Worm (Caenorhabditis elegans): ENCODE measurements around the gene php-3.

Gene php-3

DNA sequence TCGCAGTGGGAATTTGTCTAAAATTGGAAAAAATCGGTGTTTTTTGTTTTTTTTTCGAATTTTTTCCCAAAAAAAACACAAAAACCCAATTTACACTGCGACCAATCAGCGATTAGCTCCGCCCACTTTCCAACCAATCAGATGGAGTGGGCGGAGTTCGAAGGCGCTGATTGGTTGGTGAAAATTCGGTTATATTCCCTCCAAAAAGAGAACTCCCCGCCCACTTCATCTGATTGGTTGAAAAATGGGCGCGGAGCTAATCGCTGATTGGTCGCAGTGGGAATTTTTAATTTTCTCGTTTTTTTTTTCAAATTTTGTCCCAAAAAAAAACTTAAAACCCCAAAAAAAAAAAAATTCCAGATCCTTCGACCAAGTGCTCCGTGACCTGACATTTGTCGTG is 12.9 kb downstream of the php-3 start:
- TF ChIP-seq him-1 (tag; optimal IDR thresholded peaks at IDR 0.05): no peak
- no peak for TF ChIP-seq dao-5 (tag; optimal IDR thresholded peaks at IDR 0.05)
- TF ChIP-seq W03F9.2 (tag; optimal IDR thresholded peaks at IDR 0.05): no peak

DNA sequence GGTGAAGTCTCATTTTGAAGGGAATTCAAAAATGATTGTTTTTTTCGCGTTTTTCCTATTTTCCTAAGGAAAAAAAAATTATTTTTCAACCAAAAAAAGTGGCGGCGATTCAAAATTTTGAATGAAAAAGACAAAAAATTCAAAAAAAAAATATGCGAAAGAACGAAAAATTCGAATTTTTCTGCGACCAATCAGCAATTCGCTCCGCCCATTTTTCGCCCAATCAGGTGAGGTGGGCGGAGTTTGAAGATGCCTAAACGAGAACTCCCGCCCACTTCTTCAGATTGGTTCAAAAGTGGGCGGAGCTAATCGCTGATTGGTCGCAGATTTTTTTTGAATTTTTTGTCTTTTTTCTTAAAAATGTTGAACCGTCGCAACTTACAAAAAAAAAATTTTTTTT is 13.4 kb downstream of the php-3 start:
- TF ChIP-seq him-1 (tag; optimal IDR thresholded peaks at IDR 0.05) (no peak), dao-5 (tag; optimal IDR thresholded peaks at IDR 0.05) (no peak), W03F9.2 (tag; optimal IDR thresholded peaks at IDR 0.05) (no peak)

DNA sequence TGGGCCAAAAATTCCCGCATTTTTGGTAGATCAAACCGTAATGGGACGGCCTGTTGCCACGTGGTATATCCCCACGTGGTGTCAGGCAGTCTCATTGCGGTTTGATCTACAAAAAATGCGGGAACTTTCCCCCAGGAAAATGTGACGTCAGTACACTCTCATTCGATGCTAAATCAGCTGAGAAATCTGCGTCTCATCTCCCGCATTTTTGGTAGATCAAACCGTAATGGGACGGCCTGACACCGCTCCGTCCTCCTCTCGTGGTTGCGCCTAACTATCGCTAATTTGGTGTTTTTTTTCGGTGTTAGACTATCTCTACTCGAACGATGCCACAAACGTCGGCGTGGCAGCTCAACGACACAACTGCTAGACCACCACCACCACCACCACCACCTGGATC is 15.9 kb downstream of the php-3 start, which contains the start of gene zyg-8:
Gene zyg-8 (plus strand): TSS at position 301 of the 400 bp plus-strand sequence.
- TF ChIP-seq W03F9.2 (tag; optimal IDR thresholded peaks at IDR 0.05) (no peak), dao-5 (tag; optimal IDR thresholded peaks at IDR 0.05) (no peak), him-1 (tag; optimal IDR thresholded peaks at IDR 0.05) (no peak)

DNA sequence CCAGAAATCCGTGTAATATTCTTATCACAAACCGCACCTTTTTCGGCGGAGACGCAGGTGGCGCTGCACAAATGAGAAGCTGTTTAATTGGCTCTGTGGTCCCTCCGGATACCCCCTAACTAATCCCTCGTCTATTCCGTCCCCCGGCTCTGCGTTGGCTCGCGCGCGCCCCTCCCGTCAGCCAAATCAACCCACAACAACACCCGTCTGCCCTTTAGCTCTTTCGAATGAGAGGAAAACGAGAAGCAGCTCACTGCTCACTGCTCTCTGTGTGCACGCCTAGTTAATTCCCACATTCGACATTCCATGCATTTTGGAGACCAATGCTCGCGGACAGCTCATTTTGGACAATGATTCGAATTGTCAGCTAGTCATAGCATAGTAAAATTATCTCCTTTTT is 17.3 kb downstream of the php-3 start:
- TF ChIP-seq dao-5 (tag; optimal IDR thresholded peaks at IDR 0.05) (no peak), W03F9.2 (tag; optimal IDR thresholded peaks at IDR 0.05) (no peak)

DNA sequence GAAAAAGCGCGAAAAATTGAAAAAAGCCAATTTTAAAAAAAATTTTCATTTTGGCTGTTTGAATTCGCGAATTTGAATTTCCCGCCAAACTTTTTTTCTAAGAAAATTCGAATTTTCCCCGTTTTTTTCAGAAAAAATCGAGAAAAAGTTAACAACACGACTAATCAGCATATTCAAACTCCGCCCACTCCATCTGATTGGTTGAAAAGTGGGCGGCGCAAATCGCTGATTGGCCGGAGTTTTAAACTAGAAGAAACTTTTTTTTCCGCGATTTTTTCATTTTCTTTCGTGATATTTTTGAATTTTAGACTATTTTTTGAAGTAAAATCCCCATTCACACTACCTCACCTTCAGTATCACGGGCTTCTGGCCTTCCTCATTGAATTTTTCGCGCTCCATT is 17.8 kb downstream of the php-3 start:
- TF ChIP-seq W03F9.2 (tag; optimal IDR thresholded peaks at IDR 0.05): no peak

DNA sequence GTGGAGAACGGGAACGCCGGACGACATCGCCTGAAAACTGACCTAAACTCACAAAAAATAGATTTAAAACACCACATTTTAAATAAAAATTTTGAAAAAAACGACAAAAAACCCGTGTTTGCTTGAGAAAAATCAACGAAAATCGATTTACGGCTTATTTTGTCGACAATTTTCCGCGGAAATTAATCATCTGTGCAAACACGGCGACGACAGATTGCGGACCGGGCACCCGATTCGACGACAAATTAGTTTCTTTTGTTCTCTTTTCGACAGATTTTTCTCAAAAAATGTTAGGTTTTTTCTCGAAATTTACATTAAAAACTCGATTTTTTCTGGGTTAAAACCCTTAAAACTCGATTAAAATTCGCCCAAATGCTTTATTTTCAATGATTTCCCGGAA is 18.9 kb downstream of the php-3 start, which contains the start of gene arx-3:
Gene arx-3 (minus strand): TSS at position 30 of the 400 bp plus-strand sequence.
- TF ChIP-seq W03F9.2 (tag; optimal IDR thresholded peaks at IDR 0.05) (peak; percentile 10), him-1 (tag; optimal IDR thresholded peaks at IDR 0.05) (no peak), dao-5 (tag; optimal IDR thresholded peaks at IDR 0.05) (no peak)

DNA sequence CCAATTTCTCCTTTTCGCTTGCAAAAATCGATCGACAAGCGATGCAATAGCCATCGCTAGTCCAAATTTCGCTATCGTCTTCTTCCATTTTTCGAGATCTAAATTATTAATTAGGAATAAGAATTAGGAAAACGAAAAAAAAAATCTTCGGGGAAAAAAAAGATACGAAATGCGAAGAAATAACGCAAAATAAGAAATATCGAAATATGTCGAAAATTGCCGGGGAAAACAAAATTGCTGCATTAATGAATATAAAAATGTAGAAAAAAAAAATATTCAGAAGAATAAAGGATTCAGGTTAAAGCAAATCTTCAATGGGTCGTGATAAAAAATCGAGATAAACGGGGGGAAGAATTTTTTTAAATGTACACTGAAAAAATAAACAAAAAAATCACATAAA is 25.1 kb downstream of the php-3 start, which contains the start of gene Y79H2A.3:
Gene Y79H2A.3 (minus strand): TSS at position 101 of the 400 bp plus-strand sequence.
- TF ChIP-seq W03F9.2 (tag; optimal IDR thresholded peaks at IDR 0.05) (no peak), him-1 (tag; optimal IDR thresholded peaks at IDR 0.05) (no peak), dao-5 (tag; optimal IDR thresholded peaks at IDR 0.05) (no peak)

DNA sequence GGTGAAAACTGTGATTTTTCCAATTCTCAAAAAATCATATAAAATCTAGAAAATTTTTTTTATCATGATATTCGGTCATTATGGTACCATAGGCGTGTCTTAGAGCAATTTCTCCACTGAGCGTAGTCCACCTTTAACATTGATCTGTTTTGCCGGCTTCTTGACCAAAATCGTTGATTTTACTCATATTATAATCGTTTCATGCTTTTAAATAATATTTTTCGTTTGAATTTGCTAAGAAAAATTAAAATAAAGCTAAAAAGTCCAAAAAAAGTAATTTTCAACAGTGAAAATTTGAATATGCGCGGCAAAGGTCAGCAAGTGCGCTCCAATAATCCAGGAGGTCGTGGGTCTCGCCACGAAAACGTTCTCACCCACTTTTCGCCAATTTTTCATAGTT is 36.4 kb downstream of the php-3 start, which contains the start of gene Y79H2A.4:
Gene Y79H2A.4 (plus strand): TSS at position 301 of the 400 bp plus-strand sequence.
- TF ChIP-seq dao-5 (tag; optimal IDR thresholded peaks at IDR 0.05) (no peak), him-1 (tag; optimal IDR thresholded peaks at IDR 0.05) (no peak), W03F9.2 (tag; optimal IDR thresholded peaks at IDR 0.05) (no peak)

DNA sequence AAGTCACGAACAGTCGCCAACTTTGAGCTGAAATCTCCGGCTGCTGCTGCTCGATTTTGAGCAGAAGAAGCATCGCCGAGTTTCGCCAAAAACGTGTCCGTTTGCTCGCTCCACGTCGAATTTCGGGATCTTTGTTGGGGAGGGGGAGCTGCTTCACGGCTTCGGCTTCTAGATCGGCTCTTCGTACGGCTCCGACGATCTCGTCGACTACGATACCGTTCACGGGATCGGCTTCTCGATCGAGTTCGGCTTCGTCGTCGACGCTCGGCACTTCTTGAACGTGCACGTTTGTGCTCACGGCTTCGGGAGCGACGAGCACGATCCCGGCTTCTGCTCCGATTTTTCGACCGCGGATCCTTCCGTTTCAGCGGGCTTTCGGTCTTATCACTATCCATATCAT is 40.1 kb downstream of the php-3 start:
- no peak for TF ChIP-seq W03F9.2 (tag; optimal IDR thresholded peaks at IDR 0.05)
- no peak for TF ChIP-seq him-1 (tag; optimal IDR thresholded peaks at IDR 0.05)
- no peak for TF ChIP-seq dao-5 (tag; optimal IDR thresholded peaks at IDR 0.05)

DNA sequence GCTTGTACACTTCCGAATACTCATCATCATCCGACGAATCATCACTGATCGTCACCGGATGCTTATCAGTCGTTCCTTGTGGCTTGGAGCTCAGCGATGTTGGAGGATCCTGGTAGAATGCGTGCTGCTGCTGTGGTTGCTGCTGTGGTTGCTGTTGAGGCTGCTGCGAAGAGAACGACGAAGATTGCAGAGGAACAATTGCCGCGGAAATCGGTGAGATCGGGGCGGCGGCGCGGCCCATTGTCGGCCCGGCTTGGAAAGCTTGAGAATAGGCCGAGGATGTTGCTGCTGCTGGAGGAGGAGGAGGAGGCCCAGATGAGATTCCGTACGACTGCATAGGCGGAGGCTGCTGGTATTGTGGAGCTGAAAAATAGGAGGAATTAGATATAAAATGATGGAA is 43.0 kb downstream of the php-3 start:
- TF ChIP-seq him-1 (tag; optimal IDR thresholded peaks at IDR 0.05) (no peak), W03F9.2 (tag; optimal IDR thresholded peaks at IDR 0.05) (no peak), dao-5 (tag; optimal IDR thresholded peaks at IDR 0.05) (no peak)

DNA sequence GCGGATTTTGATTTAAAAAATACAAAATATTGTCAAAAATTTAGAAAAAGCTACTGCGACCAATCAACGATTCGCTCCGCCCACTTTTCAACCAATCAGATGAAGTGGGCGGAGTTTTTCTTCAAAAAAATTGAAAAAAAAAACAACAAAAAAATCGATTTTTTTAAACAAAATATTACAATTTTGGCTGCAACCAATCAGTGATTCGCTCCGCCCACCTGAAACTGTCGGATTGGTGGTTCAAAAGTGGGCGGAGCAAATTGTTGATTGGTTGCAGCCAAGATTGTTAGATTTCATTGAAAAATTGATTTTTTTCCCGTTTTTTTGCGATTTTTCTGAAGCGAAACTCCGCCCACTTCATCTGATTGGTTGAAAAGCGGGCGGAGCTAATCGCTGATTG is 44.1 kb downstream of the php-3 start:
- TF ChIP-seq W03F9.2 (tag; optimal IDR thresholded peaks at IDR 0.05) (no peak), him-1 (tag; optimal IDR thresholded peaks at IDR 0.05) (no peak), dao-5 (tag; optimal IDR thresholded peaks at IDR 0.05) (no peak)

DNA sequence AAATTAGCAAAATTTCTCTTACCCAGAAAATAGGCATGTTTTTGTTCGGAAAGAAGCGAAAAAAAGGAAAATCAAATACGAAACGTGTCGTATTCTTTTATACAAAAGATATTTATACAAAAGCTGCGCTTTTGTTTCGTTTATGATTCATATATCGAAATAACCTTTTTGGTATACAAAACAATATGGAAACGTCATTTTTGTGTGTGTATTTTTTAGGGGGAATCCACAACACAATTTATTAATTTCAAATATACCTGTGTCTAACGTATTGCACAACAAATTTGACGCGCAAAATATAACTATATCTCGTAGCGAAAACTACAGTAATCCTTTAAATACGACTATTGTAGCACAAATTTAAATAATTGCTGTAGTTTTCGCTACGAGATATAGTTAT is 46.7 kb downstream of the php-3 start, which contains the start of gene Y79H2A.2:
Gene Y79H2A.2 (minus strand): TSS at position 101 of the 400 bp plus-strand sequence.
- TF ChIP-seq W03F9.2 (tag; optimal IDR thresholded peaks at IDR 0.05) (no peak), dao-5 (tag; optimal IDR thresholded peaks at IDR 0.05) (no peak), him-1 (tag; optimal IDR thresholded peaks at IDR 0.05) (no peak)

DNA sequence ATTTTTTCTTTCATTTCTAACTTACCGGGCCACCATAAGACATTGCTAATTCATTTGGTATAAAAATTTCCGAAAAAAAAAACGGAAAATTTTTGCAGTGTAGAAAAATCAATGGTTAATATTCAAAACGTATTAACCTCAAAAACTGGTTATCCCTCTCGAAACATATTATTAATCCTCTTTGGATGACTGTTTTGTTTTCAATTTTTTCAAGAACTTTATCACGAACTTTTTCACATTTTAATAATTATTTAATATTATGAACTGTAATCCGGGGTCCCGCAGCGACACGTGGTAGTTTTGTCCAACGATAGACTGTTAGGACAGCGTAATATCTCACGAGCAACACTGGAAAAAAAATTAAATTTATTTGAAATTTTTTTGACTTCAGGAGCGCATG is 48.6 kb downstream of the php-3 start, which contains the start of gene Y79H2A.12:
Gene Y79H2A.12 (minus strand): TSS at position 101 of the 400 bp plus-strand sequence.
- no peak for TF ChIP-seq dao-5 (tag; optimal IDR thresholded peaks at IDR 0.05)
- no peak for TF ChIP-seq him-1 (tag; optimal IDR thresholded peaks at IDR 0.05)
- no peak for TF ChIP-seq W03F9.2 (tag; optimal IDR thresholded peaks at IDR 0.05)

All from whole organism, L4/young adult.